Worm (Caenorhabditis elegans) whole organism, early embryonic: ENCODE data around the gene aak-2.

Source experiments
- F13C5.2 ChIP-seq: sonication (generic microtip); optimal IDR thresholded peaks from 2 replicates; lab custom pipeline; 2017; ENCODE audit warnings: mild to moderate bottlenecking, missing genetic modification characterization, inconsistent platforms, missing compliant biosample characterization
- ama-1 ChIP-seq: fragments of 150-350 bp; optimal IDR thresholded peaks from 2 replicates; lab custom pipeline; 2014
- ceh-36 ChIP-seq: sonication (generic microtip); optimal IDR thresholded peaks from 2 replicates; lab custom pipeline; 2016; ENCODE audit warnings: missing genetic modification characterization, inconsistent platforms, missing compliant biosample characterization
- flt-1 ChIP-seq: fragments of 200-800 bp; sonication (Bioruptor generic); IDR thresholded peaks from 2 replicates; pipeline ENCODE4 v1.3.6; 2022; ENCODE audit warnings: missing genetic modification characterization, missing compliant biosample characterization
- hmbx-1 ChIP-seq: sonication (generic microtip); optimal IDR thresholded peaks from 2 replicates; lab custom pipeline; 2016; ENCODE audit warnings: mild to moderate bottlenecking, missing genetic modification characterization, missing compliant biosample characterization
- hmg-4 ChIP-seq: fragments of 200-800 bp; sonication (Bioruptor generic); optimal IDR thresholded peaks from 2 replicates; lab custom pipeline; 2018; ENCODE audit warnings: mild to moderate bottlenecking, missing genetic modification characterization, missing compliant biosample characterization
- pes-1 ChIP-seq: fragments of 200-800 bp; sonication (Bioruptor generic); IDR thresholded peaks from 2 replicates; pipeline ENCODE4 v1.3.6; 2022; ENCODE audit warnings: missing genetic modification reagents, missing genetic modification characterization, missing compliant biosample characterization
- scrt-1 ChIP-seq: fragments of 200-800 bp; sonication (Bioruptor generic); IDR thresholded peaks from 2 replicates; pipeline ENCODE4 v1.3.6; 2022; ENCODE audit warnings: missing genetic modification characterization, missing compliant biosample characterization
- tbx-11 ChIP-seq: fragments of 200-800 bp; sonication (Bioruptor generic); IDR thresholded peaks from 2 replicates; pipeline ENCODE4 v1.3.6; 2022; ENCODE audit warnings: missing genetic modification characterization, missing compliant biosample characterization
- tbx-37 ChIP-seq: fragments of 200-800 bp; sonication (Bioruptor generic); conservative IDR thresholded peaks from 2 replicates; pipeline ENCODE4 v1.3.6; 2022; ENCODE audit warnings: missing genetic modification reagents, missing genetic modification characterization, missing compliant biosample characterization

ce11 chrX:16782797-16783259 is 13.1 kb upstream of the aak-2 start, which contains the start of gene T01C8.3:
- TF ChIP-seq ama-1 (no peak), tbx-11 (no peak), flt-1 (GFP tag; lab: Robert Waterston, UW) (no peak), hmbx-1 (no peak), ceh-36 (tag; lab: Kevin White, UChicago) (no peak), F13C5.2 (tag; lab: Kevin White, UChicago) (no peak), scrt-1 (GFP tag; lab: Robert Waterston, UW) (no peak), pes-1 (GFP tag; lab: Robert Waterston, UW) (no peak), tbx-37 (GFP tag; lab: Robert Waterston, UW) (no peak), hmg-4 (GFP tag; lab: Kevin White, UChicago) (no peak)
